Worm (Caenorhabditis elegans): ENCODE results near the gene spe-36.

The spe-36 gene

ce11 chrIV:11549694-11550093 is 42.4 kb downstream of the spe-36 start (continued):
- peak; percentile 42 for TF ChIP-seq jun-1 (tag; optimal IDR thresholded peaks at IDR 0.05)
- TF ChIP-seq nhr-42 (GFP tag; IDR thresholded peaks at IDR 0.05): 0 out of 2 replicates have a peak, but pooled peaks have one; percentile 42
- TF ChIP-seq F26F4.8 (GFP tag; conservative IDR thresholded peaks at IDR 0.05): no peak; the same call in 1 of the 2 replicates
- peak; percentile 39 for TF ChIP-seq F10B5.3 (tag; optimal IDR thresholded peaks at IDR 0.05)
- peak; percentile 72 for TF ChIP-seq daf-19 (GFP tag; conservative IDR thresholded peaks at IDR 0.05)
- no peak; the same call in 1 of the 2 replicates for TF ChIP-seq vab-7 (GFP tag; IDR thresholded peaks at IDR 0.05)
- TF ChIP-seq ZK546.5 (tag; optimal IDR thresholded peaks at IDR 0.05): no peak
- no peak for TF ChIP-seq lin-29 (GFP tag; IDR thresholded peaks at IDR 0.05)
- peak; percentile 51; the same call in 1 of the 2 replicates for TF ChIP-seq ceh-44 (GFP tag; IDR thresholded peaks at IDR 0.05)
- TF ChIP-seq T20F7.1 (GFP tag; optimal IDR thresholded peaks at IDR 0.05): peak; percentile 74
- no peak for TF ChIP-seq fos-1 (tag; optimal IDR thresholded peaks at IDR 0.05)
- TF ChIP-seq ama-1 (optimal IDR thresholded peaks at IDR 0.05): no peak
- TF ChIP-seq D1046.2 (GFP tag; IDR thresholded peaks at IDR 0.05): 0 out of 2 replicates have a peak, but pooled peaks have one; percentile 56
- TF ChIP-seq zfp-2 (tag; optimal IDR thresholded peaks at IDR 0.05): no peak
- peak; percentile 16; the same call in 1 of the 2 replicates for TF ChIP-seq php-3 (GFP tag; IDR thresholded peaks at IDR 0.05)
- no peak for TF ChIP-seq dve-1 (tag; optimal IDR thresholded peaks at IDR 0.05; ENCODE audit: insufficient read depth)
- peak; percentile 75 for TF ChIP-seq nhr-111 (GFP tag; optimal IDR thresholded peaks at IDR 0.05)
- no peak for TF ChIP-seq nhr-48 (tag; optimal IDR thresholded peaks at IDR 0.05)
- no peak for TF ChIP-seq zag-1 (tag; optimal IDR thresholded peaks at IDR 0.05)
- TF ChIP-seq dpl-1 (GFP tag; optimal IDR thresholded peaks at IDR 0.05): peak; percentile 38
- TF ChIP-seq snpc-1.2 (GFP tag; IDR thresholded peaks at IDR 0.05): peak; percentile 90
- peak; percentile 73 for TF ChIP-seq nhr-6 (tag; optimal IDR thresholded peaks at IDR 0.05)
- TF ChIP-seq zip-11 (GFP tag; IDR thresholded peaks at IDR 0.05): 0 out of 2 replicates have a peak, but pooled peaks have one; percentile 66
- TF ChIP-seq ztf-11 (tag; optimal IDR thresholded peaks at IDR 0.05): no peak
- TF ChIP-seq unc-62 (GFP tag; optimal IDR thresholded peaks at IDR 0.05 in 1 of 2): peak in 1 of 2 experiments; percentile 96
- no peak for TF ChIP-seq unc-62 (tag; optimal IDR thresholded peaks at IDR 0.05)
- TF ChIP-seq hlh-11 (tag; optimal IDR thresholded peaks at IDR 0.05): no peak
- peak; percentile 93 for TF ChIP-seq hlh-30 (tag; optimal IDR thresholded peaks at IDR 0.05; ENCODE audit: insufficient read depth)
- peak; percentile 61 for TF ChIP-seq lir-3 (tag; optimal IDR thresholded peaks at IDR 0.05)
- TF ChIP-seq arid-1 (GFP tag; conservative IDR thresholded peaks at IDR 0.05): no peak; the same call in 1 of the 2 replicates
- TF ChIP-seq T26A8.4 (GFP tag; IDR thresholded peaks at IDR 0.05): no peak; the same call in 1 of the 2 replicates
- TF ChIP-seq aly-2 (tag; optimal IDR thresholded peaks at IDR 0.05): no peak
- no peak for TF ChIP-seq unc-39 (tag; optimal IDR thresholded peaks at IDR 0.05)

- TF ChIP-seq tra-1 (GFP tag; IDR thresholded peaks at IDR 0.05) (no peak), unc-62 (GFP tag; optimal IDR thresholded peaks at IDR 0.05 in 1 of 2) (peak in 1 of 2 experiments; percentile 53), unc-62 (tag; optimal IDR thresholded peaks at IDR 0.05) (no peak), sdz-12 (GFP tag; optimal IDR thresholded peaks at IDR 0.05) (no peak), Y105C5A.15 (GFP tag; IDR thresholded peaks at IDR 0.05) (no peak), pqm-1 (tag; optimal IDR thresholded peaks at IDR 0.05) (no peak), dpl-1 (GFP tag; optimal IDR thresholded peaks at IDR 0.05) (no peak)
Measured at ce11 chrIV:11548671-11549070, 43.4 kb downstream of the spe-36 start, which contains the start of gene M04B2.7. Gene M04B2.7 (minus strand): TSS chrIV:11548771.
